Worm (Caenorhabditis elegans): ENCODE measurements around the gene C50F4.16.
A peak's percentile ranks its signal among the peaks of the same experiment; 100 is the strongest.

- TF ChIP-seq ztf-4 (tag; optimal IDR thresholded peaks at IDR 0.05) (no peak), snpc-4 (tag; optimal IDR thresholded peaks at IDR 0.05) (no peak), nhr-237 (tag; optimal IDR thresholded peaks at IDR 0.05) (no peak), gmeb-1 (tag; optimal IDR thresholded peaks at IDR 0.05) (peak; percentile 53), nhr-77 (tag; optimal IDR thresholded peaks at IDR 0.05) (no peak), aly-2 (tag; optimal IDR thresholded peaks at IDR 0.05) (no peak), nhr-6 (tag; optimal IDR thresholded peaks at IDR 0.05) (no peak), sma-3 (GFP tag; optimal IDR thresholded peaks at IDR 0.05) (peak; percentile 50), nhr-25 (tag; optimal IDR thresholded peaks at IDR 0.05) (no peak)
Measured at ce11 chrV:9545238-9545709, 3.9 kb upstream of the C50F4.16 start, which contains the start of the genes his-35 and his-41.
